Fruit fly (Drosophila melanogaster): ENCODE results near the gene rg.

Gene rg

DNA sequence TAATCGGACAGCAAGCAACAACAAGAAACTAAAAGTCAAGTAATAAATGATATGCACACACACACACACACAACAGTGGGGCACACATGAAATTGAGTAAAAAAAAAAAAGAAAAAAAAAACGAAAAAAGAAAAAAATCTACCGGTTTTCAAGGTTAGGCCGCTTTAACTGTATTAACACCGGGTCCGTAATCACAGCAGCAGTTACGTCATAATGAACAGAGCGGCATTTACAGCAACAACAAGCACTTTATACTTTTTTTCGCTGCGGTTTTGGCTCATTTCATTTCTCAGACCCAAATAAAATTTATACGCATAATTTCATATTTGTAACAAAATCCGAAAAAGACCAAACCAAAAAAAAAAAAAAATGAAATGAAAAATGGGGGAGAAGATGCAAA lies 29.5 kb upstream of the rg start:
- TF ChIP-seq sv (GFP tag; optimal IDR thresholded peaks at IDR 0.05) (no peak), tai (GFP tag; optimal IDR thresholded peaks at IDR 0.05) (no peak)

DNA sequence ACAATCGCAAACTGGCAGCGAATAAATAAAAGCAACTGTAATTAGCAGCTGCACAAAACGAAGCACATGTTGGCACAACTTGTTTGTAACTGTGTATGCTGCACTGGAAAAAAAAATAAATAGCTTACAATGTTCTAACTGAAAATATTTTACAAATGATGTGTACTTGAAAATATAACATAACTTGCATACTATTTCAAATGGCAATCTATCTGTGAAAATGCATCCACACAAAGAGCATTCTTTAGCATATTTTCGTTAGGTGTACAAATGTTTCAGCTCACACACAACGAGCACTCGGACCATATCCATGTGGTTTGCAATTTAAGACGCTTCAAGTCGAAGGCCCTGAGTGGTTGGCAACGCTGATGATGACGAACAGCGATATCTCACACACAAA lies 26.9 kb upstream of the rg start:
- peak; percentile 22 for TF ChIP-seq ey (GFP tag; optimal IDR thresholded peaks at IDR 0.05)
- no peak for TF ChIP-seq sv (GFP tag; optimal IDR thresholded peaks at IDR 0.05)
- no peak for TF ChIP-seq HLH106 (tag; optimal IDR thresholded peaks at IDR 0.05)
- TF ChIP-seq N (GFP tag; optimal IDR thresholded peaks at IDR 0.05), result no peak
- no peak for TF ChIP-seq dmrt93B (GFP tag; optimal IDR thresholded peaks at IDR 0.05)
- no peak for TF ChIP-seq jim (GFP tag; optimal IDR thresholded peaks at IDR 0.05)
- TF ChIP-seq br (GFP tag; optimal IDR thresholded peaks at IDR 0.05), result no peak
- no peak for TF ChIP-seq psq (GFP tag; optimal IDR thresholded peaks at IDR 0.05)
- no peak for TF ChIP-seq Dfd (GFP tag; optimal IDR thresholded peaks at IDR 0.05)
- TF ChIP-seq lola (GFP tag; optimal IDR thresholded peaks at IDR 0.05), result no peak
- TF ChIP-seq Hr83 (GFP tag; optimal IDR thresholded peaks at IDR 0.05; ENCODE audit: poor library complexity, severe bottlenecking), result no peak
- no peak for TF ChIP-seq CG32264 (GFP tag; optimal IDR thresholded peaks at IDR 0.05)
- no peak for TF ChIP-seq tai (GFP tag; optimal IDR thresholded peaks at IDR 0.05)
- TF ChIP-seq dsf (GFP tag; optimal IDR thresholded peaks at IDR 0.05; ENCODE audit: borderline replicate concordance), result no peak
- no peak for TF ChIP-seq woc (GFP tag; optimal IDR thresholded peaks at IDR 0.05)
- peak; percentile 34 for TF ChIP-seq rgr (GFP tag; optimal IDR thresholded peaks at IDR 0.05)
- no peak for TF ChIP-seq GATAd (GFP tag; optimal IDR thresholded peaks at IDR 0.05)
- TF ChIP-seq Rel (GFP tag; optimal IDR thresholded peaks at IDR 0.05), result no peak
- no peak for TF ChIP-seq Rel (tag; optimal IDR thresholded peaks at IDR 0.05)
- TF ChIP-seq Dif (GFP tag; optimal IDR thresholded peaks at IDR 0.05; ENCODE audit: partially characterized antibody), result no peak
- TF ChIP-seq Hr78 (GFP tag; optimal IDR thresholded peaks at IDR 0.05), result no peak
- TF ChIP-seq dl (GFP tag; optimal IDR thresholded peaks at IDR 0.05; ENCODE audit: insufficient read depth in 1 of 2, partially characterized antibody in 2 of 2), result no peak
- no peak for TF ChIP-seq Sp1 (GFP tag; optimal IDR thresholded peaks at IDR 0.05)
- TF ChIP-seq foxo (GFP tag; optimal IDR thresholded peaks at IDR 0.05), result peak in 1 of 2 experiments; percentile 48
- TF ChIP-seq Vsx2 (GFP tag; optimal IDR thresholded peaks at IDR 0.05; ENCODE audit: partially characterized antibody), result no peak
- no peak for TF ChIP-seq sage (GFP tag; optimal IDR thresholded peaks at IDR 0.05)
- no peak for TF ChIP-seq brk (GFP tag; optimal IDR thresholded peaks at IDR 0.05)
- TF ChIP-seq CG9705 (GFP tag; optimal IDR thresholded peaks at IDR 0.05), result no peak
- no peak for TF ChIP-seq CrebA (GFP tag; optimal IDR thresholded peaks at IDR 0.05; ENCODE audit: borderline replicate concordance)
- TF ChIP-seq fru (GFP tag; optimal IDR thresholded peaks at IDR 0.05), result peak; percentile 45
- peak; percentile 36 for TF ChIP-seq h (GFP tag; optimal IDR thresholded peaks at IDR 0.05)
- peak; percentile 13 for TF ChIP-seq OdsH (GFP tag; optimal IDR thresholded peaks at IDR 0.05)
- no peak for TF ChIP-seq Mio (GFP tag; optimal IDR thresholded peaks at IDR 0.05)
- no peak for TF ChIP-seq Jra (GFP tag; optimal IDR thresholded peaks at IDR 0.05)
- TF ChIP-seq Abd-B (GFP tag; optimal IDR thresholded peaks at IDR 0.05), result no peak
- TF ChIP-seq pan (optimal IDR thresholded peaks at IDR 0.05), result no peak
- TF ChIP-seq Myc (optimal IDR thresholded peaks at IDR 0.05), result no peak
- peak; percentile 24 for TF ChIP-seq Hnf4 (GFP tag; optimal IDR thresholded peaks at IDR 0.05)
- TF ChIP-seq usp (GFP tag; optimal IDR thresholded peaks at IDR 0.05), result no peak

DNA sequence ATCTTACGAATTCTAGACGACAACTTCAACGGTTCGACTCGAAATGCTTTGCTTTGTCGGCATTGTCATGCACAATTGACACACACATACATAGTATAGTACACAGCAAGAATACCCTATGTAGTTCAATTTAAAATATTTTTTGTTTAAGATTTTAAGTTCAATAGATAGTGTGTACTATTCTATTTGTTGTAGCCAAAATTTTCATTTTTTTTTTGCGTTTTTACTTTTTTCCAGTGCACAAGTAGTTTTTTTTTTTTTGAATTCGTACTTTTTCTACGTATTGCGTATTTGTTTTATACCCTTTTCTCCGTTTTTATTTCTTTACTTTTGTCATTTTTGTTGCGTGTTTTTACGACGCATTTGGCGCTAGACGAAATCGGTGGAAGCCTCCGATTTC lies 23.6 kb upstream of the rg start:
- TF ChIP-seq Dif (GFP tag; optimal IDR thresholded peaks at IDR 0.05; ENCODE audit: partially characterized antibody), result no peak
- TF ChIP-seq h (GFP tag; optimal IDR thresholded peaks at IDR 0.05), result peak; percentile 19
- peak in 1 of 2 experiments; percentile 16 for TF ChIP-seq foxo (GFP tag; optimal IDR thresholded peaks at IDR 0.05)
- no peak for TF ChIP-seq sage (GFP tag; optimal IDR thresholded peaks at IDR 0.05)
- TF ChIP-seq Hnf4 (GFP tag; optimal IDR thresholded peaks at IDR 0.05), result peak; percentile 29
- TF ChIP-seq ey (GFP tag; optimal IDR thresholded peaks at IDR 0.05), result peak; percentile 28
- peak; percentile 29 for TF ChIP-seq rgr (GFP tag; optimal IDR thresholded peaks at IDR 0.05)
- peak; percentile 40 for TF ChIP-seq fru (GFP tag; optimal IDR thresholded peaks at IDR 0.05)
- no peak for TF ChIP-seq HLH106 (tag; optimal IDR thresholded peaks at IDR 0.05)
- TF ChIP-seq Vsx2 (GFP tag; optimal IDR thresholded peaks at IDR 0.05; ENCODE audit: partially characterized antibody), result no peak

All from whole organism, wandering third instar larva.